Worm (Caenorhabditis elegans) whole organism, young adult: Measurements from ENCODE around the gene T21C9.13.

Experiments
- B0336.3 ChIP-seq: fragments of 200-800 bp; sonication (Bioruptor generic); IDR thresholded peaks from 2 replicates; pipeline ENCODE4 v1.3.6; 2022; ENCODE audit warnings: missing genetic modification characterization, missing compliant biosample characterization
- C17E4.6 ChIP-seq: fragments of 200-800 bp; sonication (Bioruptor generic); IDR thresholded peaks from 2 replicates; pipeline ENCODE4 v1.3.6; 2022; ENCODE audit warnings: missing genetic modification reagents, missing genetic modification characterization, missing compliant biosample characterization
- F22D6.2 ChIP-seq: sonication (generic microtip); optimal IDR thresholded peaks from 2 replicates; lab custom pipeline; 2016; ENCODE audit warnings: mild to moderate bottlenecking, missing genetic modification characterization, missing compliant biosample characterization
- F49E8.2 ChIP-seq: sonication (generic microtip); optimal IDR thresholded peaks from 3 replicates; lab custom pipeline; 2017; ENCODE audit warnings: missing genetic modification characterization, mild to moderate bottlenecking, missing compliant biosample characterization, antibody characterized with exemption, moderate library complexity; ENCODE audit not compliant: insufficient read depth
- F55B11.4 ChIP-seq: sonication (generic microtip); optimal IDR thresholded peaks from 2 replicates; lab custom pipeline; 2016; ENCODE audit warnings: missing compliant biosample characterization, missing genetic modification characterization, borderline replicate concordance; ENCODE audit not compliant: insufficient read depth
- K11D2.4 ChIP-seq: fragments of 200-800 bp; sonication (Bioruptor generic); IDR thresholded peaks from 2 replicates; pipeline ENCODE4 v1.3.6; 2022; ENCODE audit warnings: missing genetic modification reagents, missing genetic modification characterization, missing compliant biosample characterization
- Y56A3A.18 ChIP-seq: fragments of 200-800 bp; sonication (Bioruptor generic); IDR thresholded peaks from 2 replicates; pipeline ENCODE4 v1.3.6; 2022; ENCODE audit warnings: missing genetic modification reagents, missing genetic modification characterization, missing compliant biosample characterization
- Y79H2A.3 ChIP-seq: fragments of 200-800 bp; sonication (Bioruptor generic); conservative IDR thresholded peaks from 2 replicates; pipeline ENCODE4 v1.3.6; 2022; ENCODE audit warnings: missing genetic modification reagents, missing genetic modification characterization, missing compliant biosample characterization
- aptf-2 ChIP-seq: fragments of 200-800 bp; sonication (Bioruptor generic); conservative IDR thresholded peaks from 2 replicates; pipeline ENCODE4 v1.3.6; 2022; ENCODE audit warnings: missing genetic modification reagents, missing genetic modification characterization, missing compliant biosample characterization
- attf-3 ChIP-seq: fragments of 200-800 bp; sonication (Bioruptor generic); conservative IDR thresholded peaks from 2 replicates; pipeline ENCODE4 v1.3.6; 2022; ENCODE audit warnings: missing genetic modification reagents, missing genetic modification characterization, missing compliant biosample characterization
- attf-5 ChIP-seq: fragments of 200-800 bp; sonication (Bioruptor generic); optimal IDR thresholded peaks from 2 replicates; lab custom pipeline; 2018; ENCODE audit warnings: mild to moderate bottlenecking, missing genetic modification characterization, missing compliant biosample characterization
- ccch-3 ChIP-seq: fragments of 200-800 bp; sonication (Bioruptor generic); optimal IDR thresholded peaks from 2 replicates; lab custom pipeline; 2018; ENCODE audit warnings: mild to moderate bottlenecking, missing genetic modification characterization, missing compliant biosample characterization
- die-1 ChIP-seq: sonication (generic microtip); optimal IDR thresholded peaks from 2 replicates; lab custom pipeline; 2016; ENCODE audit warnings: missing genotype, mild to moderate bottlenecking, missing genetic modification characterization, missing compliant biosample characterization
- dpl-1 ChIP-seq: fragments of 150-350 bp; optimal IDR thresholded peaks from 2 replicates; lab custom pipeline; 2014; ENCODE audit warnings: missing biosample characterization, missing genetic modification reagents, missing genetic modification characterization
- efl-1 ChIP-seq: fragments of 150-350 bp; optimal IDR thresholded peaks from 2 replicates; lab custom pipeline; 2014; ENCODE audit warnings: missing biosample characterization, missing genetic modification reagents, missing genetic modification characterization
- egrh-3 ChIP-seq: fragments of 200-800 bp; sonication (Bioruptor generic); IDR thresholded peaks from 2 replicates; pipeline ENCODE4 v1.3.6; 2022; ENCODE audit warnings: missing genetic modification reagents, missing genetic modification characterization, missing compliant biosample characterization
- ets-4 ChIP-seq: fragments of 200-800 bp; sonication (Bioruptor generic); optimal IDR thresholded peaks from 2 replicates; lab custom pipeline; 2018; ENCODE audit warnings: mild to moderate bottlenecking, missing genetic modification characterization, missing compliant biosample characterization
- hlh-12 ChIP-seq: sonication (generic microtip); optimal IDR thresholded peaks from 2 replicates; lab custom pipeline; 2016; ENCODE audit warnings: missing genetic modification characterization, missing compliant biosample characterization
- hmg-1.2 ChIP-seq: fragments of 200-800 bp; sonication (Bioruptor generic); IDR thresholded peaks from 2 replicates; pipeline ENCODE4 v1.3.6; 2022; ENCODE audit warnings: missing genetic modification reagents, missing genetic modification characterization, missing compliant biosample characterization
- lag-1 ChIP-seq: fragments of 200-800 bp; sonication (Bioruptor generic); IDR thresholded peaks from 2 replicates; pipeline ENCODE4 v1.3.6; 2022; ENCODE audit warnings: missing genetic modification reagents, missing genetic modification characterization, missing compliant biosample characterization
- lin-35 ChIP-seq, 3 experiments: fragments of 150-350 bp in 2 of 3; sonication (generic microtip) in 1 of 3; optimal IDR thresholded peaks; 2 replicates each; lab custom pipeline; 2014 to 2018; ENCODE audit warnings: missing biosample characterization in 3 of 3, missing genetic modification characterization in 3 of 3, missing genetic modification reagents in 3 of 3
- lin-40 ChIP-seq: sonication (generic microtip); optimal IDR thresholded peaks from 2 replicates; lab custom pipeline; 2016; ENCODE audit warnings: missing genetic modification characterization, mild to moderate bottlenecking, missing compliant biosample characterization, missing genotype, missing genetic modification reagents
- lir-1 ChIP-seq: fragments of 200-800 bp; sonication (Bioruptor generic); conservative IDR thresholded peaks from 2 replicates; pipeline ENCODE4 v1.3.6; 2022; ENCODE audit warnings: missing genetic modification reagents, missing genetic modification characterization, missing compliant biosample characterization
- lsl-1 ChIP-seq: fragments of 200-800 bp; sonication (Bioruptor generic); optimal IDR thresholded peaks from 2 replicates; lab custom pipeline; 2018; ENCODE audit warnings: mild to moderate bottlenecking, missing genetic modification characterization, moderate library complexity, missing compliant biosample characterization
- madf-6 ChIP-seq: fragments of 200-800 bp; sonication (Bioruptor generic); IDR thresholded peaks from 2 replicates; pipeline ENCODE4 v1.3.6; 2022; ENCODE audit warnings: missing genetic modification reagents, missing genetic modification characterization, missing compliant biosample characterization
- mel-28 ChIP-seq: sonication (generic microtip); optimal IDR thresholded peaks from 2 replicates; lab custom pipeline; 2016; ENCODE audit warnings: borderline replicate concordance, mild to moderate bottlenecking, missing genetic modification characterization, missing compliant biosample characterization
- mes-4 ChIP-seq: sonication (generic microtip); optimal IDR thresholded peaks from 2 replicates; lab custom pipeline; 2016; ENCODE audit warnings: missing genotype, missing genetic modification characterization, missing compliant biosample characterization
- mxl-1 ChIP-seq: sonication (generic microtip); optimal IDR thresholded peaks from 2 replicates; lab custom pipeline; 2016; ENCODE audit warnings: missing genetic modification characterization, missing compliant biosample characterization
- nfya-2 ChIP-seq: fragments of 200-800 bp; sonication (Bioruptor generic); IDR thresholded peaks from 2 replicates; pipeline ENCODE4 v1.3.6; 2022; ENCODE audit warnings: missing genetic modification reagents, missing genetic modification characterization, missing compliant biosample characterization
- nhr-179 ChIP-seq: sonication (generic microtip); optimal IDR thresholded peaks from 2 replicates; lab custom pipeline; 2016; ENCODE audit warnings: mild to moderate bottlenecking, missing genetic modification characterization, missing compliant biosample characterization
- nhr-27 ChIP-seq: fragments of 200-800 bp; sonication (Bioruptor generic); optimal IDR thresholded peaks from 2 replicates; lab custom pipeline; 2018; ENCODE audit warnings: mild to moderate bottlenecking, missing genetic modification characterization, moderate library complexity, missing compliant biosample characterization
- rcor-1 ChIP-seq: fragments of 200-800 bp; sonication (Bioruptor generic); IDR thresholded peaks from 2 replicates; pipeline ENCODE4 v1.3.6; 2022; ENCODE audit warnings: missing genetic modification reagents, missing genetic modification characterization, missing compliant biosample characterization
- sea-2 ChIP-seq: fragments of 200-800 bp; sonication (Bioruptor generic); IDR thresholded peaks from 2 replicates; pipeline ENCODE4 v1.3.6; 2022; ENCODE audit warnings: missing genetic modification characterization, missing compliant biosample characterization
- snpc-4 ChIP-seq, 5 experiments: fragments of 150-350 bp in 1 of 5; sonication (generic microtip) in 4 of 5; optimal IDR thresholded peaks; 2 replicates each; lab custom pipeline; 2014 to 2018; ENCODE audit warnings: missing genetic modification characterization in 5 of 5, missing biosample characterization in 3 of 5, antibody characterized with exemption in 2 of 5, mild to moderate bottlenecking in 2 of 5, missing compliant biosample characterization in 2 of 5, missing genotype in 2 of 5, moderate library complexity in 2 of 5, missing genetic modification reagents in 1 of 5
- sptf-2 ChIP-seq: fragments of 200-800 bp; sonication (Bioruptor generic); optimal IDR thresholded peaks from 2 replicates; lab custom pipeline; 2018; ENCODE audit warnings: mild to moderate bottlenecking, missing genetic modification characterization, missing compliant biosample characterization
- tlf-1 ChIP-seq: fragments of 200-800 bp; sonication (Bioruptor generic); optimal IDR thresholded peaks from 2 replicates; lab custom pipeline; 2018; ENCODE audit warnings: mild to moderate bottlenecking, missing genetic modification characterization, missing compliant biosample characterization
- unc-130 ChIP-seq: sonication (generic microtip); optimal IDR thresholded peaks from 2 replicates; lab custom pipeline; 2016; ENCODE audit warnings: missing genetic modification reagents, missing genetic modification characterization, missing compliant biosample characterization
- unc-62 ChIP-seq: fragments of 150-350 bp; optimal IDR thresholded peaks from 2 replicates; lab custom pipeline; 2014; ENCODE audit warnings: missing biosample characterization, missing genetic modification reagents, missing genetic modification characterization
- xnd-1 ChIP-seq: sonication (generic microtip); optimal IDR thresholded peaks from 2 replicates; lab custom pipeline; 2016; ENCODE audit warnings: missing genotype, missing genetic modification reagents, missing genetic modification characterization, missing compliant biosample characterization
- ztf-18 ChIP-seq: sonication (generic microtip); optimal IDR thresholded peaks from 2 replicates; lab custom pipeline; 2016; ENCODE audit warnings: missing genotype, mild to moderate bottlenecking, missing genetic modification characterization, missing compliant biosample characterization
- ztf-22 ChIP-seq: fragments of 200-800 bp; sonication (Bioruptor generic); optimal IDR thresholded peaks from 2 replicates; lab custom pipeline; 2018; ENCODE audit warnings: mild to moderate bottlenecking, missing genetic modification characterization, moderate library complexity, missing compliant biosample characterization

T21C9.13 gene

DNA sequence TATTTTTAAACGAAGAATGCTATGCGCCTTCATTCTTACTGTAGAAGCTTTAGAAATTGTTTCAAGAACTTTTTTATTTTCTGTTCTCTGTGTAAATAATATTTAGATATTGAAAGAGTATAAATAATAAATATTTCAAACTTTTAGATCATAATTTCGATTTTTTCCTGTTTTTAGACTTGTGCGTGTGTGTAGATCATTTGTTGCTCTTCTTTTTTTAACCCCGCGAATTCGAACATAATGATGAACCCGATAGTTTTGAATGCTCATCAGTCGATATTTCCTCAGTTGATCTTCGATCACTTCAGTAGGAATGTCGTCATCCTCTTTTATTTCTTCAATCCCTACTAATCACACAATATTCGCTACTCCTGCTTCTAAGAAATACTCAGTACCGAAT is at the start of gene T21C9.13:
TSS of gene T21C9.13 (plus strand) at position 33 of the 400 bp plus-strand sequence.
- TF ChIP-seq nhr-27 (tag; lab: Kevin White, UChicago) (no peak), xnd-1 (tag; lab: Kevin White, UChicago) (peak; percentile 10), unc-130 (no peak), attf-5 (GFP tag; lab: Kevin White, UChicago) (no peak), C17E4.6 (GFP tag; lab: Robert Waterston, UW) (no peak), mes-4 (tag; lab: Kevin White, UChicago) (no peak), efl-1 (GFP tag; lab: Kevin White, UChicago) (peak; percentile 55), madf-6 (GFP tag; lab: Robert Waterston, UW) (peak; percentile 60; the same call in 1 of the 2 replicates), lsl-1 (GFP tag; lab: Kevin White, UChicago) (peak; percentile 45), F55B11.4 (no peak)

DNA sequence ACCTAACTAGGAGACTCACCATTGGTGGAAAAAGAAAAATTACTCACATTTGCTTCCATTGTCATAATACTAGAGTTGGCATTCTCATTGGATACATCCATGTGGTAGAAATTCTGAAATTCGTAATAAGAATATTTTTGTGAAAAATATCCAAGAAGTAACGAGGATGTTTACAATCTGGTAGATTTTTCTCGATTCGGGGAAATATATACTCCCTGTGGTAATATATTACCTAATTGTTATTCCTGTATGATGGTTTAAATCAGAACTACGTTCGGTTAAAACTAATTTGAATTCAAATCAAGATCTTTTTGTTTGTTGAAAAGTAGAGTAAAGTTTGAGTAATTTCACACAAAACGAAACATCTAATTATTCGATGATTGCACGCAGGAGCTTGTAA is 48.1 kb upstream of the T21C9.13 start, which contains the start of gene srd-34:
TSS of gene srd-34 (minus strand) at position 101 of the 400 bp plus-strand sequence.
- no peak for TF ChIP-seq sptf-2 (GFP tag; lab: Kevin White, UChicago)
- no peak for TF ChIP-seq Y56A3A.18 (GFP tag; lab: Robert Waterston, UW)
- TF ChIP-seq unc-62 (GFP tag; lab: Kevin White, UChicago): no peak
- TF ChIP-seq die-1 (tag; lab: Kevin White, UChicago): no peak

DNA sequence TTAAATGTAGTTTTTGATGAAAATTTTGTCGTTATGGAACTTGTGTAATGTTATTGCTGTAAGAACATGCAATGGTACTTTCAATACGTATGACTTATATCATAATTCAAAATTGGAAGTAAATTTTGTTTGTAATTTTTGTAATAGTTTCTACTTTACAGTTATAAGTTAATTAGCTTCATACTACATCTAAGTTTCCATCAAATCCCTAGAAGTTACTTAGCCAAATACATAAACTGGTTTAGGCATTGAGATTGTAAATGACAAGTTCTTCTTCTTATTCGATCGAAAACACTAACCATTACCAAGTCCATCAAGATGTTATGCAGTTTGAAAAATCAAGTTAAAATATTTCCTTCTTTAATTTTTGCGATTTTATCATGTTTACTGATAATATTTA is 47.3 kb upstream of the T21C9.13 start, which contains the start of gene F32G8.2:
TSS of gene F32G8.2 (plus strand) at position 301 of the 400 bp plus-strand sequence.
- no peak for TF ChIP-seq lag-1 (GFP tag; lab: Robert Waterston, UW)
- no peak for TF ChIP-seq efl-1 (GFP tag; lab: Kevin White, UChicago)
- TF ChIP-seq ztf-18 (tag; lab: Kevin White, UChicago): no peak
- no peak for TF ChIP-seq nhr-179
- no peak for TF ChIP-seq mxl-1 (tag; lab: Kevin White, UChicago)
- TF ChIP-seq Y79H2A.3: no peak
- TF ChIP-seq hmg-1.2 (GFP tag; lab: Robert Waterston, UW): no peak
- TF ChIP-seq B0336.3: no peak
- no peak for TF ChIP-seq aptf-2 (GFP tag; lab: Robert Waterston, UW)
- no peak for TF ChIP-seq ccch-3 (GFP tag; lab: Kevin White, UChicago)
- no peak for TF ChIP-seq snpc-4 (GFP tag; optimal IDR thresholded peaks at IDR 0.05; lab: Kevin White, UChicago)
- TF ChIP-seq snpc-4 (tag; optimal IDR thresholded peaks at IDR 0.05; lab: Kevin White, UChicago): no peak
- TF ChIP-seq egrh-3 (GFP tag; lab: Robert Waterston, UW): no peak

DNA sequence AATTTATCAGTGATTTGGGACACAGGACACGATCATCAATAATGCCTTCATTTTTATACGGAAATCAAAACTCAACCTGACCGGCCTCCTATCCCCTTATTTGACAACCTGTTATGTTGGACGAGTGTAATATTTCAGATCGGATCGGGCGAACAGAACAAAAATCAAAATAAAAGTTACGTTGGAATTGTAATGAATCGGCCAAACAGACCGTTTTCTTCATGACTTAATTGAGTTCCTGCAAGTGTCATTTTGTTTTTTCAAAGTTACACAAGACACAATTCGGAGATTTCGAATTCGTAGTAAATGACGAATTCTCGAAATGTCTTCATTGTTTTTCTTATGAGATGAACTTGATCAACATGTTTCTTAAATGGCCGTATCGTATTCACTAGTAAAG is 41.8 kb upstream of the T21C9.13 start, which contains the start of gene F32G8.3:
TSS of gene F32G8.3 (minus strand) at position 101 of the 400 bp plus-strand sequence.
- no peak for TF ChIP-seq hlh-12
- TF ChIP-seq sptf-2 (GFP tag; lab: Kevin White, UChicago): no peak
- TF ChIP-seq lin-40: no peak
- no peak for TF ChIP-seq sea-2 (GFP tag; lab: Robert Waterston, UW)
- no peak for TF ChIP-seq lir-1 (GFP tag; lab: Robert Waterston, UW)

DNA sequence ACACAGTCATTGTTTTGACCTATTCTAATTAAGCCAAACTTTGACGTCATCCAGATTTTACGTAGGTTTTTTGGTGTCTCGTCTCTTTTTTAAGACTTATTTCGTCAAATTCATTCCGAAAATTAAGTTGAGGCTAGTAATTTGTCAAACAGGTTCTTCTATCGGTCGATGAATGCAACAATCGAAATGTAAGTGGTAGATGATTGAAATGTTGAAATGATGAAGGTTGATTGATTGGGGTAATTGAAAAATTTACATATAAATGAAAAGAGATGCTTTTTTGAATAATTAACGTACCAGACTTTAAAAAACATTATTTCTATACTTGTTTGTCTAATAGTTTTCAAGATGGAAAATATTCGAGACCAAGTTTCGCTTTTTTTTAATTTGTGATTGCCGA is 40.7 kb upstream of the T21C9.13 start:
- TF ChIP-seq attf-3 (GFP tag; lab: Robert Waterston, UW) (no peak), efl-1 (GFP tag; lab: Kevin White, UChicago) (no peak), nfya-2 (GFP tag; lab: Robert Waterston, UW) (no peak), dpl-1 (GFP tag; lab: Kevin White, UChicago) (no peak), tlf-1 (no peak), rcor-1 (GFP tag; lab: Robert Waterston, UW) (no peak), mel-28 (tag; lab: Kevin White, UChicago) (no peak), lin-35 (GFP tag; optimal IDR thresholded peaks at IDR 0.05; lab: Kevin White, UChicago) (no peak), F49E8.2 (tag; lab: Kevin White, UChicago) (no peak), ztf-22 (GFP tag; lab: Kevin White, UChicago) (no peak), K11D2.4 (no peak), ets-4 (GFP tag; lab: Kevin White, UChicago) (no peak), F22D6.2 (tag; lab: Kevin White, UChicago) (no peak)
